Fruit fly (Drosophila melanogaster): ENCODE results near the gene Arpc3B.

The Arpc3B gene

dm6 chrX:17105707-17106106, at the start of gene Arpc3B:
Gene Arpc3B, minus strand, starts transcription at chrX:17105852.
- TF ChIP-seq CG12605 (GFP tag; IDR thresholded peaks at IDR 0.05) (no peak), CG32121 (GFP tag; IDR thresholded peaks at IDR 0.05) (no peak), CG9948 (tag; optimal IDR thresholded peaks at IDR 0.05) (no peak), CG17806 (tag; optimal IDR thresholded peaks at IDR 0.05) (no peak)

- TF ChIP-seq CG8301 (tag; optimal IDR thresholded peaks at IDR 0.05) = no peak
- no peak for TF ChIP-seq CG12605 (GFP tag; IDR thresholded peaks at IDR 0.05)
- no peak for TF ChIP-seq fd96Ca (GFP tag; IDR thresholded peaks at IDR 0.05)
- no peak for TF ChIP-seq Snoo (tag; optimal IDR thresholded peaks at IDR 0.05)
- TF ChIP-seq CG15710 (tag; optimal IDR thresholded peaks at IDR 0.05) = no peak
- TF ChIP-seq CG13204 (GFP tag; optimal IDR thresholded peaks at IDR 0.05) = no peak
- no peak for TF ChIP-seq CG17806 (tag; optimal IDR thresholded peaks at IDR 0.05)
- TF ChIP-seq Pif1A (GFP tag; optimal IDR thresholded peaks at IDR 0.05) = no peak
- no peak for TF ChIP-seq CG32121 (GFP tag; IDR thresholded peaks at IDR 0.05)
- no peak for TF ChIP-seq gl (tag; optimal IDR thresholded peaks at IDR 0.05)
Observed at dm6 chrX:17150660-17151059, 45.0 kb upstream of the Arpc3B start.

DNA sequence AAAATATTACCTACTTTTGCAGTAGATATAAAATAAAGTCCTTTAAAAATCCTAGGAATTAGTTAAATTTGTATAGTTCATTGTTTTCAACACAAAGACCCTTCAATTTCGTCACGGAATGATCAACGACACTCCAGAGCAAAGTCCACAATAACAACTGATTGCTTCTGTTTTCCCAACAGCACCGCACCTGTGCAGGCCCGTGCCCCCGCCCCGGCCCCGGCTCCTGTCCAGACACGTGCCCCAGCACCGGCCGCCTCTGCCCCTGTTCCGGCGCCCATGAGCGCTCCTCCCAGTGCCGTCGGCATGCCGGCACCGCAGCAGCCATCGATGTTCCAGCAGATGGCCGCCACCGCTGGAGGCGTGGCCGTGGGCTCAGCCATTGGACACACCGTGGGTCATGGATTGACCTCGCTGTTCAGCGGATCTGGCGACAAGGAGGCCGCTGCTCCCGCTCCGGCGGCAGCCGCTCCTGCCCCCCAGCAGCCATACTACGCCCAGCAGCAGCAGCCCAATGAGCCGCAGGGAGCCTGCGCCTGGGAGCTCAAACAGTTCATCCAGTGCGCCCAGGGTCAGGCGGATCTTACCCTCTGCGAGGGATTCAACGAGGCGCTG, 44.1 kb upstream of the Arpc3B start:
- peak; percentile 46 for TF ChIP-seq gl (tag; optimal IDR thresholded peaks at IDR 0.05)
- TF ChIP-seq Snoo (tag; optimal IDR thresholded peaks at IDR 0.05) = peak; percentile 4
- TF ChIP-seq CG9948 (tag; optimal IDR thresholded peaks at IDR 0.05) = no peak
- peak; percentile 48 for TF ChIP-seq CG13204 (GFP tag; optimal IDR thresholded peaks at IDR 0.05)
- no peak for TF ChIP-seq CG32121 (GFP tag; IDR thresholded peaks at IDR 0.05)
- no peak for TF ChIP-seq CG34367 (tag; optimal IDR thresholded peaks at IDR 0.05)
- no peak for TF ChIP-seq CG8159 (tag; optimal IDR thresholded peaks at IDR 0.05)
- peak; percentile 25; the same call in 1 of the 2 replicates for TF ChIP-seq CG12605 (GFP tag; IDR thresholded peaks at IDR 0.05)
- TF ChIP-seq CG4496 (GFP tag; IDR thresholded peaks at IDR 0.05) = peak; percentile 22; the same call in 1 of the 3 replicates

DNA sequence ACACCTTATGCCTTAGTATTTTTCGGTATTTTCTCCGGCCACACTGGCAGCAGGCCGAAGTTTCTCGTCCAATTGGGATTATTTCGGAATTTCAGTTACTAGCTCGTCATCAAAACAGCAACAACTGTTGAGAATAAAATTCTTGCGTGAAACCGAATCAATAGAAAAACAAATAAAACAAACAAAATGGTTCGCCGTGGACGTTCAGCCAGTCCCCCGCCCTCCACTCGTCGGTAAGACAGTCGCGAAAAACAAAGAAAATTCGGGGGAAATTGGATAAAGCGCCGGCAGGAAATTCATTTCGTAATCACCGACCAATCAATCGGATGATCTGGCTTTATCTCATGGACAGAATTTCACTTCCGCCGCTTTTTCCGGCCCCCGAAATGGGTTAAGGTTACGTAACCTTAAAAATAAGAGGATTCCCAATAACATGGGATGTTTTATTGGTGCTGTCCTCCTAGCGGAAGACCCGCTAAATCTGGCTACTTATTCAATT, 43.3 kb upstream of the Arpc3B start, which contains the start of gene Chchd2:
TSS of gene Chchd2 (plus strand) at position 51 of the 499 bp plus-strand sequence.
- TF ChIP-seq Pif1A (GFP tag; optimal IDR thresholded peaks at IDR 0.05) (no peak), fd96Ca (GFP tag; IDR thresholded peaks at IDR 0.05) (no peak), CG32121 (GFP tag; IDR thresholded peaks at IDR 0.05) (no peak), CG15710 (tag; optimal IDR thresholded peaks at IDR 0.05) (no peak), Snoo (tag; optimal IDR thresholded peaks at IDR 0.05) (peak; percentile 18), CG4496 (GFP tag; IDR thresholded peaks at IDR 0.05) (0 out of 3 replicates have a peak, but pooled peaks have one; percentile 37), CG9948 (tag; optimal IDR thresholded peaks at IDR 0.05) (no peak), Pif1B (GFP tag; optimal IDR thresholded peaks at IDR 0.05) (no peak), CG34367 (tag; optimal IDR thresholded peaks at IDR 0.05) (no peak), D1 (tag; optimal IDR thresholded peaks at IDR 0.05) (no peak), CG17806 (tag; optimal IDR thresholded peaks at IDR 0.05) (no peak), CG13204 (GFP tag; optimal IDR thresholded peaks at IDR 0.05) (no peak), EcR (GFP tag; optimal IDR thresholded peaks at IDR 0.05) (no peak), Ets98B (GFP tag; IDR thresholded peaks at IDR 0.05) (no peak), CG10348 (GFP tag; IDR thresholded peaks at IDR 0.05) (no peak)

DNA sequence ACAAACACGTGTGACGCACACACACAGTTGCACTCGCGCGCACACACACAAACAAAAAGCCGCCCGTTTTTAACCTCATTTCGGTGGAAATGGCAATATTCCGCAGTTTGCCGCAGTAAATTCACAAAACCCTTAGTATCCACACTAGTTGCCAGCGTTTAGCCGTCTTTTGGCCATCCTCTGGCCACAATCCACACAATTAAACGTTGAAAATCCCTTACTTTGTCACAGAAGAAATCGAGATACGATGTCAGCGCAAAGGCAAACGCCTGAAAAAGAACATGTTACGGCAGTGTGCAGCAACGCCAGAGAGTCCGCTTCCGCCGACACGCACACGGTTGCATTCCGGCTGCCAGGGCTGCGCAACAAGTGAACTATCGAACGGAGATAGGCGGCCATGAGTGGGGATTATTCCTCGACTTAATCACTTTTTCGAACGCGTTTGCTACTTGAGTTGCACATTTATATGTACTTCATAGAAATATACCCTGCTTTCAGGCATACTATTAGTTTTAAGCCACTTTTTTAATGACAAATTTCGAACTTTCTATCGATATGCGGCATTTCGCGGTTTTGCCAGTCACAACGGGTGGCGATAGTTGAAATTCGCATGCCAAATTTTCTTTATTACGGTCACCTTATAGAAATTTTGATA, 42.5 kb upstream of the Arpc3B start, which contains the start of gene RpS5a:
TSS of gene RpS5a (minus strand) at position 282 of the 655 bp plus-strand sequence.
- TF ChIP-seq Pif1A (GFP tag; optimal IDR thresholded peaks at IDR 0.05) (peak; percentile 66), Ets98B (GFP tag; IDR thresholded peaks at IDR 0.05) (peak; percentile 64), D1 (tag; optimal IDR thresholded peaks at IDR 0.05) (no peak), CG9948 (tag; optimal IDR thresholded peaks at IDR 0.05) (peak; percentile 16), CG8301 (tag; optimal IDR thresholded peaks at IDR 0.05) (peak; percentile 25), CG17806 (tag; optimal IDR thresholded peaks at IDR 0.05) (peak; percentile 14), rn (GFP tag; IDR thresholded peaks at IDR 0.05) (0 out of 2 replicates have a peak, but pooled peaks have one; percentile 32), CG10348 (GFP tag; IDR thresholded peaks at IDR 0.05) (no peak), CG14655 (GFP tag; optimal IDR thresholded peaks at IDR 0.05) (no peak), CG15710 (tag; optimal IDR thresholded peaks at IDR 0.05) (peak; percentile 62), CG4496 (GFP tag; IDR thresholded peaks at IDR 0.05) (peak; percentile 80), fd96Ca (GFP tag; IDR thresholded peaks at IDR 0.05) (peak; percentile 60; the same call in 1 of the 3 replicates), Snoo (tag; optimal IDR thresholded peaks at IDR 0.05) (peak; percentile 86), CG13204 (GFP tag; optimal IDR thresholded peaks at IDR 0.05) (no peak), CG12605 (GFP tag; IDR thresholded peaks at IDR 0.05) (peak; percentile 50; the same call in 1 of the 2 replicates), gl (tag; optimal IDR thresholded peaks at IDR 0.05) (peak; percentile 55), CG8159 (tag; optimal IDR thresholded peaks at IDR 0.05) (peak; percentile 29), CG32121 (GFP tag; IDR thresholded peaks at IDR 0.05) (no peak), CG34367 (tag; optimal IDR thresholded peaks at IDR 0.05) (peak; percentile 69), Pif1B (GFP tag; optimal IDR thresholded peaks at IDR 0.05) (peak; percentile 60), EcR (GFP tag; optimal IDR thresholded peaks at IDR 0.05) (no peak)

DNA sequence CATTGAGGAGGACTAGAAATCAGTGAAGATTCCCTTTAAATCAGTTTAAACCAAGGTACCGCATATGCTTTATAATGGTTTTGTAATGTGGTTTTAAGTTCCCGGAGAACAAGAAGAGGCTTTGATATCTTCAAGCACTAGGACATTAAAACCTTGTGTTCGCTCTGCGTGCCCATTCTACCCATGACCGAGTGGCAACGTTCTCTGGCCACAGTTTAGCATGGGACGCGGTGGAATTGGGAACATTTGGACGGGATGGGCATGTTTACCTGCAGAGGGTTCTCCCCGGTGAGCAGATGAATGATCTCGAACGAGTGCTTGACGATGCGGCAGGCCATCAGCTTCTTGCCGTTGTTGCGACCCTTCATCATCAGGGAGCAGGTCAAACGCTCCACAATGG, 40.9 kb upstream of the Arpc3B start:
- TF ChIP-seq CG9948 (tag; optimal IDR thresholded peaks at IDR 0.05) = no peak
- no peak for TF ChIP-seq CG10348 (GFP tag; IDR thresholded peaks at IDR 0.05)
- no peak for TF ChIP-seq CG8159 (tag; optimal IDR thresholded peaks at IDR 0.05)
- no peak for TF ChIP-seq CG8301 (tag; optimal IDR thresholded peaks at IDR 0.05)
- TF ChIP-seq CG14655 (GFP tag; optimal IDR thresholded peaks at IDR 0.05) = no peak
- no peak for TF ChIP-seq CG13204 (GFP tag; optimal IDR thresholded peaks at IDR 0.05)
- no peak for TF ChIP-seq Pif1B (GFP tag; optimal IDR thresholded peaks at IDR 0.05)
- TF ChIP-seq CG12605 (GFP tag; IDR thresholded peaks at IDR 0.05) = no peak
- no peak for TF ChIP-seq EcR (GFP tag; optimal IDR thresholded peaks at IDR 0.05)
- no peak for TF ChIP-seq Snoo (tag; optimal IDR thresholded peaks at IDR 0.05)
- TF ChIP-seq CG4496 (GFP tag; IDR thresholded peaks at IDR 0.05) = no peak
- TF ChIP-seq fd96Ca (GFP tag; IDR thresholded peaks at IDR 0.05) = no peak
- TF ChIP-seq CG34367 (tag; optimal IDR thresholded peaks at IDR 0.05) = no peak

Measured in whole organism, pupa.